Worm (Caenorhabditis elegans): ENCODE results near the gene CC8.2.

- TF ChIP-seq ref-2 (tag; optimal IDR thresholded peaks at IDR 0.05) (no peak), elt-2 (tag; optimal IDR thresholded peaks at IDR 0.05) (no peak), rnt-1 (tag; optimal IDR thresholded peaks at IDR 0.05) (no peak), pax-1 (tag; optimal IDR thresholded peaks at IDR 0.05) (no peak)
These were observed 38.3 kb upstream of the CC8.2 start, which contains the start of gene map-1 for ce11 chrIV:3686765-3687164.

Measured in whole organism, late embryonic.